Worm (Caenorhabditis elegans) whole organism, L2 larva: Measurements from ENCODE around the gene EGAP1.5.
A peak's percentile ranks its signal among the peaks of the same experiment; 100 is the strongest.

Experiments used
- C34F6.9 ChIP-seq: fragments of 150-350 bp; optimal IDR thresholded peaks from 2 replicates; lab custom pipeline; 2014; ENCODE audit warnings: missing biosample characterization, missing genetic modification characterization
- F13H6.1 ChIP-seq: sonication (generic microtip); optimal IDR thresholded peaks from 2 replicates; lab custom pipeline; 2016; ENCODE audit warnings: missing genetic modification characterization, missing compliant biosample characterization
- R02D3.7 ChIP-seq: fragments of 150-350 bp; optimal IDR thresholded peaks from 2 replicates; lab custom pipeline; 2014; ENCODE audit warnings: missing biosample characterization, missing genetic modification characterization
- ZK546.5 ChIP-seq: sonication (generic microtip); optimal IDR thresholded peaks from 2 replicates; lab custom pipeline; 2017; ENCODE audit warnings: missing biosample characterization, missing genetic modification characterization
- ama-1 ChIP-seq: fragments of 150-350 bp; optimal IDR thresholded peaks from 2 replicates; lab custom pipeline; 2018; ENCODE audit warnings: inconsistent platforms
- ceh-16 ChIP-seq: fragments of 150-350 bp; optimal IDR thresholded peaks from 2 replicates; lab custom pipeline; 2014; ENCODE audit warnings: missing biosample characterization, missing genetic modification characterization
- ceh-82 ChIP-seq: fragments of 150-350 bp; optimal IDR thresholded peaks from 2 replicates; lab custom pipeline; 2014; ENCODE audit warnings: missing biosample characterization, missing genetic modification characterization
- crh-2 ChIP-seq: sonication (generic microtip); optimal IDR thresholded peaks from 2 replicates; lab custom pipeline; 2017; ENCODE audit warnings: missing biosample characterization, missing genetic modification characterization
- dmd-4 ChIP-seq: sonication (generic microtip); optimal IDR thresholded peaks from 2 replicates; lab custom pipeline; 2017; ENCODE audit warnings: missing biosample characterization, missing genetic modification characterization
- egl-27 ChIP-seq: sonication (generic microtip); optimal IDR thresholded peaks from 3 replicates; lab custom pipeline; 2017; ENCODE audit warnings: missing biosample characterization, missing genetic modification reagents, missing genetic modification characterization
- elt-3 ChIP-seq: sonication (generic microtip); optimal IDR thresholded peaks from 2 replicates; lab custom pipeline; 2017; ENCODE audit warnings: missing biosample characterization, missing genetic modification characterization
- fos-1 ChIP-seq: fragments of 150-350 bp; optimal IDR thresholded peaks from 2 replicates; lab custom pipeline; 2014; ENCODE audit warnings: missing biosample characterization, missing genetic modification characterization
- gmeb-1 ChIP-seq: fragments of 150-350 bp; optimal IDR thresholded peaks from 2 replicates; lab custom pipeline; 2014; ENCODE audit warnings: missing biosample characterization, missing genetic modification characterization
- lin-11 ChIP-seq: fragments of 150-350 bp; sonication (generic microtip); optimal IDR thresholded peaks from 2 replicates; lab custom pipeline; 2014; ENCODE audit warnings: missing biosample characterization, missing genetic modification characterization, inconsistent platforms, mixed read lengths
- lin-13 ChIP-seq: fragments of 150-350 bp; optimal IDR thresholded peaks from 2 replicates; lab custom pipeline; 2014; ENCODE audit warnings: missing biosample characterization, missing genetic modification reagents, missing genetic modification characterization
- lin-39 ChIP-seq: fragments of 150-350 bp; optimal IDR thresholded peaks from 2 replicates; lab custom pipeline; 2014; ENCODE audit warnings: missing biosample characterization, missing genetic modification reagents, missing genetic modification characterization
- lsy-2 ChIP-seq, 2 experiments: fragments of 150-350 bp in 1 of 2; sonication (generic microtip) in 1 of 2; optimal IDR thresholded peaks; 2 replicates each; lab custom pipeline; 2014 to 2017; ENCODE audit warnings: missing biosample characterization in 2 of 2, missing genetic modification characterization in 2 of 2
- mab-5 ChIP-seq: fragments of 150-350 bp; optimal IDR thresholded peaks from 2 replicates; lab custom pipeline; 2014; ENCODE audit warnings: missing biosample characterization, missing genetic modification characterization
- mbf-1 ChIP-seq: sonication (generic microtip); optimal IDR thresholded peaks from 2 replicates; lab custom pipeline; 2017; ENCODE audit warnings: missing biosample characterization, missing genetic modification characterization
- mdl-1 ChIP-seq, 2 experiments: fragments of 150-350 bp in 1 of 2; sonication (generic microtip) in 1 of 2; optimal IDR thresholded peaks; 2 replicates each; lab custom pipeline; 2017; ENCODE audit warnings: missing biosample characterization in 2 of 2, missing genetic modification characterization in 2 of 2
- nhr-10 ChIP-seq: sonication (generic microtip); optimal IDR thresholded peaks from 2 replicates; lab custom pipeline; 2017; ENCODE audit warnings: missing biosample characterization, missing genetic modification characterization
- nhr-11 ChIP-seq: fragments of 150-350 bp; optimal IDR thresholded peaks from 2 replicates; lab custom pipeline; 2014; ENCODE audit warnings: missing biosample characterization, missing genetic modification characterization
- nhr-129 ChIP-seq: fragments of 150-350 bp; optimal IDR thresholded peaks from 2 replicates; lab custom pipeline; 2014; ENCODE audit warnings: missing biosample characterization, missing genetic modification characterization
- nhr-21 ChIP-seq: fragments of 150-350 bp; optimal IDR thresholded peaks from 2 replicates; lab custom pipeline; 2014; ENCODE audit warnings: missing biosample characterization, missing genetic modification characterization
- nhr-25 ChIP-seq: fragments of 150-350 bp; sonication (generic microtip); optimal IDR thresholded peaks from 3 replicates; lab custom pipeline; 2014; ENCODE audit warnings: missing biosample characterization, missing genetic modification characterization
- nhr-6 ChIP-seq: fragments of 150-350 bp; optimal IDR thresholded peaks from 2 replicates; lab custom pipeline; 2014; ENCODE audit warnings: missing biosample characterization, missing genetic modification characterization
- nhr-77 ChIP-seq: fragments of 150-350 bp; optimal IDR thresholded peaks from 2 replicates; lab custom pipeline; 2014; ENCODE audit warnings: missing biosample characterization, missing genetic modification characterization
- peb-1 ChIP-seq: fragments of 150-350 bp; optimal IDR thresholded peaks from 2 replicates; lab custom pipeline; 2014; ENCODE audit warnings: missing biosample characterization, missing genetic modification characterization
- sem-4 ChIP-seq: fragments of 150-350 bp; optimal IDR thresholded peaks from 2 replicates; lab custom pipeline; 2014; ENCODE audit warnings: missing biosample characterization, missing genetic modification reagents, missing genetic modification characterization
- skn-1 ChIP-seq: sonication (generic microtip); optimal IDR thresholded peaks from 2 replicates; lab custom pipeline; 2017; ENCODE audit warnings: missing biosample characterization, missing genetic modification characterization
- sma-3 ChIP-seq: sonication (generic microtip); optimal IDR thresholded peaks from 2 replicates; lab custom pipeline; 2016; ENCODE audit warnings: missing genetic modification reagents, missing genetic modification characterization, missing compliant biosample characterization
- sma-9 ChIP-seq, 2 experiments: fragments of 150-350 bp in 1 of 2; sonication (generic microtip) in 1 of 2; optimal IDR thresholded peaks; 2 replicates each; lab custom pipeline; 2014 to 2016; ENCODE audit warnings: missing genetic modification characterization in 2 of 2, mild to moderate bottlenecking in 1 of 2, missing biosample characterization in 1 of 2, missing compliant biosample characterization in 1 of 2, missing genetic modification reagents in 1 of 2, moderate library complexity in 1 of 2
- unc-39 ChIP-seq: fragments of 150-350 bp; optimal IDR thresholded peaks from 2 replicates; lab custom pipeline; 2014; ENCODE audit warnings: missing biosample characterization, missing genetic modification characterization
- unc-55 ChIP-seq: fragments of 150-350 bp; sonication (generic microtip); optimal IDR thresholded peaks from 3 replicates; lab custom pipeline; 2014; ENCODE audit warnings: missing biosample characterization, missing genetic modification reagents, missing genetic modification characterization
- unc-62 ChIP-seq: fragments of 150-350 bp; optimal IDR thresholded peaks from 2 replicates; lab custom pipeline; 2014; ENCODE audit warnings: missing biosample characterization, missing genetic modification reagents, missing genetic modification characterization
- zag-1 ChIP-seq: fragments of 150-350 bp; optimal IDR thresholded peaks from 2 replicates; lab custom pipeline; 2014; ENCODE audit warnings: missing biosample characterization, missing genetic modification characterization
- ztf-1 ChIP-seq: fragments of 200-800 bp; sonication (Bioruptor generic); conservative IDR thresholded peaks from 2 replicates; pipeline ENCODE4 v1.3.6; 2022; ENCODE audit warnings: missing genetic modification characterization, missing compliant biosample characterization
- ztf-4 ChIP-seq: fragments of 150-350 bp; optimal IDR thresholded peaks from 2 replicates; lab custom pipeline; 2014; ENCODE audit warnings: missing biosample characterization, missing genetic modification characterization

EGAP1.5 gene

DNA sequence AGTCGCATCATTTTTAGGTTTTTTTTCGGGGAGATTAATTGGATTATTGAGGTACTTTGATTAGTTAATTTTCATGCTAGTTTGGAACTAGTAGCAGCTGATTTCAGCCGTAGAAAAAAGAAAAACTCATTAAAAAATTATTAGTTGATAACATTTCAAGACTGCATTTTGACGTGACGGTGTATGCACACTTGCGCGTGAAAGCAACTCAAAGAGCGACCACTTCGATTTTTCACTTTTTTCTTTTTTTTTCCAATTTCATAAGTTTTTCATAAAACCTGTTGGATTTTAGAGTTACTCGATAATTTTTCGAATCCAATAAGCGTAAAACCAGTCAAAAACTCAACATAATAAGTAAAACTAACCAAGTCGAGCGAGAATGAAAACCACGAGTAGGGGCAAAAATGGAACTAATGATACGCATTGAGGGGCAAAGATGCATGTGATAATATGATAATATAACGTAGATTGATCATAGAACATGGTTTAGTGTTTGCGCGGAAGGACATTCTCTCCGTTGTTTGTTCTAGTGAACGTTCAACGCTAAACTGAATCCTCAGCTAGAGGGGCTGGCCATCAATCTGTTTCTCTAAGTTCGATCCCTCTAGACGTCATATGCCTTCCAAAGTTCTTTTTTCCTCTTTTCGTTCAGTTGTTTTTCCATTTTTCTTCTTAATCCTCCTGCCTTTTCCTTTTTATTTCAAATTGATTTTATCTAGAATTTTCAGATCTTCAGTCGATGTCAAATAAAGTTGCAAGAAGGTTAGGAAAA, 16.8 kb downstream of the EGAP1.5 start, which contains the start of the genes F25B5.6 and F25B5.3 (continued):
- TF ChIP-seq lsy-2 (tag; optimal IDR thresholded peaks at IDR 0.05; lab: Kevin White, UChicago): peak in 1 of 2 experiments; percentile 16
- TF ChIP-seq dmd-4 (tag; lab: Kevin White, UChicago): no peak

- TF ChIP-seq zag-1 (tag; lab: Kevin White, UChicago) (no peak), ceh-82 (tag; lab: Kevin White, UChicago) (no peak), fos-1 (no peak), unc-62 (no peak), unc-39 (no peak), egl-27 (tag; lab: Kevin White, UChicago) (no peak), ztf-1 (no peak), ama-1 (lab: Kevin White, UChicago) (no peak), mab-5 (tag; lab: Kevin White, UChicago) (no peak), nhr-129 (tag; lab: Kevin White, UChicago) (no peak)
Observed at ce11 chrIII:5948986-5949385, 17.5 kb downstream of the EGAP1.5 start.

DNA sequence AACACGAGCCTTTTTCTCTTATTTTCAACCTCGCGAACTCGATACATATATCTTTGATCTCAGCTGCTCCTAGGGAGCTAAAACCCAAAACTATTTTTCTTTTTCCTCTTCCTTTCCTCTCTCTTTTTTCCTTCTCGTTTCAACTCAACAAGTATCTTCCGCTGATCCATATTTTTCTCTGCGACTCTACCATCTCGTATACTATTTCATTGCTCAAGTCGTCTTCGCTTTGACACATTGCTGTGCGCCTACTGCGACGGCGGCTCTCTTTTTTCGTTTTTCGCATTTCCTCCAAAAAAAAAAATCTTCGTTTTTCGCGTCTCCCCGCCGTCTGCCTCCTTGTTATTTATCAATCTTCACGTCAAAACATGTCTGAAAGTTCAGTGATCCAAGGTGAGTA, 18.3 kb downstream of the EGAP1.5 start:
- TF ChIP-seq ceh-16 (tag; lab: Kevin White, UChicago): no peak
- peak; percentile 55 for TF ChIP-seq sma-9 (GFP tag; optimal IDR thresholded peaks at IDR 0.05; lab: Kevin White, UChicago)
- no peak for TF ChIP-seq sma-9 (tag; optimal IDR thresholded peaks at IDR 0.05; lab: Kevin White, UChicago)
- TF ChIP-seq nhr-6 (tag; lab: Kevin White, UChicago): no peak
- TF ChIP-seq nhr-25 (tag; lab: Kevin White, UChicago): no peak
- no peak for TF ChIP-seq ceh-82 (tag; lab: Kevin White, UChicago)
- no peak for TF ChIP-seq unc-39
- no peak for TF ChIP-seq R02D3.7 (tag; lab: Kevin White, UChicago)
- TF ChIP-seq gmeb-1 (tag; lab: Kevin White, UChicago): no peak
- TF ChIP-seq nhr-11 (tag; lab: Kevin White, UChicago): no peak
- TF ChIP-seq lin-11: no peak
- no peak for TF ChIP-seq sma-3 (GFP tag; lab: Kevin White, UChicago)
- TF ChIP-seq dmd-4 (tag; lab: Kevin White, UChicago): no peak
- TF ChIP-seq lin-13: no peak
- no peak for TF ChIP-seq skn-1
- no peak for TF ChIP-seq mbf-1 (tag; lab: Kevin White, UChicago)
- TF ChIP-seq fos-1: no peak
- no peak for TF ChIP-seq ztf-4 (tag; lab: Kevin White, UChicago)
- TF ChIP-seq mdl-1 (tag; optimal IDR thresholded peaks at IDR 0.05; lab: Kevin White, UChicago): no peak
- no peak for TF ChIP-seq nhr-21 (tag; lab: Kevin White, UChicago)
- no peak for TF ChIP-seq nhr-77
- TF ChIP-seq zag-1 (tag; lab: Kevin White, UChicago): peak; percentile 19
- TF ChIP-seq F13H6.1: peak; percentile 55
- TF ChIP-seq nhr-129 (tag; lab: Kevin White, UChicago): peak; percentile 57
- TF ChIP-seq unc-62: no peak
- TF ChIP-seq elt-3: no peak
- no peak for TF ChIP-seq nhr-10 (tag; lab: Kevin White, UChicago)
- no peak for TF ChIP-seq lin-39
- TF ChIP-seq crh-2 (tag; lab: Kevin White, UChicago): no peak
- TF ChIP-seq C34F6.9 (tag; lab: Kevin White, UChicago): peak; percentile 61
- peak in 1 of 2 experiments; percentile 35 for TF ChIP-seq lsy-2 (tag; optimal IDR thresholded peaks at IDR 0.05; lab: Kevin White, UChicago)
- TF ChIP-seq peb-1: no peak
- TF ChIP-seq ZK546.5 (tag; lab: Kevin White, UChicago): no peak
- TF ChIP-seq ama-1 (lab: Kevin White, UChicago): peak; percentile 33
- TF ChIP-seq unc-55 (GFP tag; lab: Kevin White, UChicago): peak; percentile 71

DNA sequence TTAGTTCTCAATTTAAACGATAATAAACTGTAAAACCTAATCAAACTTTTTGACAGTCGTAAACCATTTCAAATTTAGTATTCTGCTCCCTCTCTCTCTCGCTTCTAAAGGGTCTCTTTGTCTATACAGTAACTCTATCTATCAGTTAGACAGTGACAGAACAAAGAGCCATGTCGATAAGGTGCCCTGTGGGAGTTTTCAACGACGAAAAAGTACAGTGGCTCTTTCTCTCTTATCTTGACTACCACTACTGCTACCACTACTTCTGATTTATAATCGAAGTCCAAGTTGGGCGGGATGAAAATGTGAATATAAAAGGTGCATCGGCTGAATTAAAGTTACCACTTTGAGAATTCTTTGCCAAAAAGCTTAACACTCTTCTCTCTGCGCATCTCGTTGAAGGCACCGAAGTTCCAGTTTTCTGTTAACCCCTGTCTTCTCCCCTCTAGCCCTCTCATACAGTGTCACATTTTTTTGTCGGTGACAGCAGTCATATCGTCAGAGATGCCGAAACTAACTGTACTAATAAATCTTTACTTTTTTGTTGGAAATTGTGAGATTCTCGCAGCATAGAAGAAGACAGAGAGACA, 19.3 kb downstream of the EGAP1.5 start:
- TF ChIP-seq sem-4 (no peak), F13H6.1 (peak; percentile 15), nhr-77 (no peak)
- TF ChIP-seq, all 48 proteins: peak for 1
